Worm (Caenorhabditis elegans) whole organism, L1 larva: ENCODE results near the gene C27A2.12.

Experiments used
- C16A3.4 ChIP-seq: fragments of 150-350 bp; optimal IDR thresholded peaks from 2 replicates; lab custom pipeline; 2014; ENCODE audit warnings: missing biosample characterization, missing genetic modification characterization
- C34B4.2 ChIP-seq: sonication (generic microtip); optimal IDR thresholded peaks from 2 replicates; lab custom pipeline; 2017; ENCODE audit warnings: mild to moderate bottlenecking, missing genetic modification characterization, missing compliant biosample characterization
- F16B12.6 ChIP-seq: fragments of 150-350 bp; optimal IDR thresholded peaks from 2 replicates; lab custom pipeline; 2014; ENCODE audit warnings: missing biosample characterization, missing genetic modification characterization
- Y116A8C.19 ChIP-seq: sonication (generic microtip); optimal IDR thresholded peaks from 2 replicates; lab custom pipeline; 2016; ENCODE audit warnings: missing compliant biosample characterization, missing genetic modification characterization, borderline replicate concordance
- blmp-1 ChIP-seq: fragments of 150-350 bp; optimal IDR thresholded peaks from 2 replicates; lab custom pipeline; 2014; ENCODE audit warnings: missing biosample characterization, missing genetic modification characterization
- ceh-82 ChIP-seq, 3 experiments: fragments of 150-350 bp in 1 of 3; sonication (generic microtip) in 2 of 3; optimal IDR thresholded peaks; 2 replicates each; lab custom pipeline; 2014 to 2017; ENCODE audit warnings: missing biosample characterization in 3 of 3, missing genetic modification characterization in 3 of 3
- dpl-1 ChIP-seq, 3 experiments: fragments of 150-350 bp in 2 of 3; sonication (generic microtip) in 1 of 3; optimal IDR thresholded peaks; 2 replicates each; lab custom pipeline; 2014 to 2017; ENCODE audit warnings: missing biosample characterization in 3 of 3, missing genetic modification characterization in 3 of 3, missing genetic modification reagents in 3 of 3
- dsc-1 ChIP-seq: sonication (generic microtip); optimal IDR thresholded peaks from 2 replicates; lab custom pipeline; 2016; ENCODE audit warnings: mild to moderate bottlenecking, missing genetic modification characterization, missing compliant biosample characterization
- efl-1 ChIP-seq, 4 experiments: fragments of 150-350 bp; optimal IDR thresholded peaks in 3 of 4; peaks in 1 of 4; 1 replicate in 1 of 4; 2 replicates in 3 of 4; lab custom pipeline; 2014; ENCODE audit warnings: missing biosample characterization in 2 of 4, missing genetic modification characterization in 2 of 4, missing genetic modification reagents in 2 of 4
- elt-2 ChIP-seq: sonication (generic microtip); optimal IDR thresholded peaks from 2 replicates; lab custom pipeline; 2016; ENCODE audit warnings: missing genetic modification characterization, mild to moderate bottlenecking, inconsistent platforms, missing compliant biosample characterization, missing genetic modification reagents
- elt-3 ChIP-seq, 6 experiments: fragments of 150-350 bp in 1 of 6; sonication (generic microtip); optimal IDR thresholded peaks; 2 replicates each; lab custom pipeline; 2017 to 2018; ENCODE audit warnings: missing biosample characterization in 6 of 6, missing genetic modification characterization in 6 of 6, inconsistent platforms in 1 of 6
- fkh-8 ChIP-seq: sonication (generic microtip); optimal IDR thresholded peaks from 2 replicates; lab custom pipeline; 2016; ENCODE audit warnings: mild to moderate bottlenecking, missing genetic modification characterization, missing compliant biosample characterization
- fos-1 ChIP-seq: fragments of 150-350 bp; optimal IDR thresholded peaks from 2 replicates; lab custom pipeline; 2014; ENCODE audit warnings: missing biosample characterization, missing genetic modification characterization
- grh-1 ChIP-seq: fragments of 200-800 bp; sonication (Bioruptor generic); IDR thresholded peaks from 2 replicates; pipeline ENCODE4 v1.3.6; 2022; ENCODE audit warnings: missing genetic modification reagents, missing genetic modification characterization, missing compliant biosample characterization
- hlh-4 ChIP-seq: sonication (generic microtip); optimal IDR thresholded peaks from 2 replicates; lab custom pipeline; 2016; ENCODE audit warnings: mild to moderate bottlenecking, missing genetic modification characterization, missing compliant biosample characterization
- lin-14 ChIP-seq: fragments of 200-800 bp; sonication (Bioruptor generic); optimal IDR thresholded peaks from 2 replicates; lab custom pipeline; 2018; ENCODE audit warnings: mild to moderate bottlenecking, missing genetic modification characterization, moderate library complexity, missing compliant biosample characterization
- lin-35 ChIP-seq, 2 experiments: fragments of 150-350 bp; optimal IDR thresholded peaks; 2 replicates each; lab custom pipeline; 2014; ENCODE audit warnings: missing biosample characterization in 2 of 2, missing genetic modification characterization in 2 of 2, missing genetic modification reagents in 2 of 2
- lsy-2 ChIP-seq, 2 experiments: fragments of 150-350 bp; optimal IDR thresholded peaks; 2 replicates each; lab custom pipeline; 2014; ENCODE audit warnings: missing biosample characterization in 2 of 2, missing genetic modification characterization in 2 of 2
- mdl-1 ChIP-seq, 2 experiments: fragments of 150-350 bp; optimal IDR thresholded peaks; 2 replicates each; lab custom pipeline; 2014 to 2017; ENCODE audit warnings: missing biosample characterization in 2 of 2, missing genetic modification characterization in 2 of 2, inconsistent platforms in 1 of 2
- mep-1 ChIP-seq: fragments of 150-350 bp; optimal IDR thresholded peaks from 2 replicates; lab custom pipeline; 2014; ENCODE audit warnings: missing biosample characterization, missing genetic modification characterization
- nhr-11 ChIP-seq: fragments of 150-350 bp; optimal IDR thresholded peaks from 2 replicates; lab custom pipeline; 2014; ENCODE audit warnings: missing biosample characterization, missing genetic modification characterization
- nhr-19 ChIP-seq: fragments of 200-800 bp; sonication (Bioruptor generic); conservative IDR thresholded peaks from 2 replicates; pipeline ENCODE4 v1.3.6; 2022; ENCODE audit warnings: missing genetic modification characterization, missing compliant biosample characterization
- nhr-20 ChIP-seq: sonication (generic microtip); optimal IDR thresholded peaks from 2 replicates; lab custom pipeline; 2016; ENCODE audit warnings: mild to moderate bottlenecking, missing genetic modification characterization, missing compliant biosample characterization
- nhr-47 ChIP-seq: sonication (generic microtip); optimal IDR thresholded peaks from 2 replicates; lab custom pipeline; 2016; ENCODE audit warnings: mild to moderate bottlenecking, missing genetic modification characterization, moderate library complexity, missing compliant biosample characterization
- nhr-71 ChIP-seq: sonication (generic microtip); optimal IDR thresholded peaks from 2 replicates; lab custom pipeline; 2016; ENCODE audit warnings: mild to moderate bottlenecking, missing genetic modification characterization, moderate library complexity, missing compliant biosample characterization
- nhr-77 ChIP-seq: fragments of 150-350 bp; optimal IDR thresholded peaks from 2 replicates; lab custom pipeline; 2014; ENCODE audit warnings: missing biosample characterization, missing genetic modification characterization
- nhr-85 ChIP-seq: sonication (generic microtip); peaks from one replicate; lab custom pipeline; 2016; ENCODE audit warnings: missing genetic modification characterization, inconsistent platforms, missing compliant biosample characterization
- rnt-1 ChIP-seq: sonication (generic microtip); optimal IDR thresholded peaks from 2 replicates; lab custom pipeline; 2016; ENCODE audit warnings: mild to moderate bottlenecking, missing genetic modification characterization, moderate library complexity, missing compliant biosample characterization
- skn-1 ChIP-seq: fragments of 150-350 bp; optimal IDR thresholded peaks from 2 replicates; lab custom pipeline; 2014; ENCODE audit warnings: missing biosample characterization, missing genetic modification characterization
- snpc-4 ChIP-seq: fragments of 150-350 bp; optimal IDR thresholded peaks from 2 replicates; lab custom pipeline; 2014; ENCODE audit warnings: missing biosample characterization, missing genetic modification characterization
- snu-23 ChIP-seq: sonication (generic microtip); optimal IDR thresholded peaks from 2 replicates; lab custom pipeline; 2016; ENCODE audit warnings: missing genetic modification characterization, missing compliant biosample characterization
- swsn-7 ChIP-seq: sonication (generic microtip); optimal IDR thresholded peaks from 2 replicates; lab custom pipeline; 2016; ENCODE audit warnings: missing genetic modification characterization, missing compliant biosample characterization
- tbx-2 ChIP-seq: sonication (generic microtip); optimal IDR thresholded peaks from 2 replicates; lab custom pipeline; 2016; ENCODE audit warnings: missing genetic modification characterization, missing compliant biosample characterization
- unc-130 ChIP-seq: fragments of 150-350 bp; optimal IDR thresholded peaks from 2 replicates; lab custom pipeline; 2017; ENCODE audit warnings: missing biosample characterization, missing genetic modification characterization, inconsistent platforms
- unc-30 ChIP-seq: sonication (generic microtip); optimal IDR thresholded peaks from 2 replicates; lab custom pipeline; 2017; ENCODE audit warnings: missing biosample characterization, missing genetic modification characterization
- unc-86 ChIP-seq: sonication (generic microtip); optimal IDR thresholded peaks from 2 replicates; lab custom pipeline; 2016; ENCODE audit warnings: missing genetic modification characterization, missing compliant biosample characterization
- unc-98 ChIP-seq: fragments of 200-800 bp; sonication (Bioruptor generic); IDR thresholded peaks from 2 replicates; pipeline ENCODE4 v1.3.6; 2022; ENCODE audit warnings: missing genetic modification characterization, missing compliant biosample characterization
- xbp-1 ChIP-seq: sonication (generic microtip); optimal IDR thresholded peaks from 2 replicates; lab custom pipeline; 2016; ENCODE audit warnings: missing genetic modification characterization, missing compliant biosample characterization
- zip-4 ChIP-seq: fragments of 200-800 bp; sonication (Bioruptor generic); optimal IDR thresholded peaks from 2 replicates; lab custom pipeline; 2018; ENCODE audit warnings: mild to moderate bottlenecking, missing genetic modification characterization, moderate library complexity, missing compliant biosample characterization

Gene C27A2.12

DNA sequence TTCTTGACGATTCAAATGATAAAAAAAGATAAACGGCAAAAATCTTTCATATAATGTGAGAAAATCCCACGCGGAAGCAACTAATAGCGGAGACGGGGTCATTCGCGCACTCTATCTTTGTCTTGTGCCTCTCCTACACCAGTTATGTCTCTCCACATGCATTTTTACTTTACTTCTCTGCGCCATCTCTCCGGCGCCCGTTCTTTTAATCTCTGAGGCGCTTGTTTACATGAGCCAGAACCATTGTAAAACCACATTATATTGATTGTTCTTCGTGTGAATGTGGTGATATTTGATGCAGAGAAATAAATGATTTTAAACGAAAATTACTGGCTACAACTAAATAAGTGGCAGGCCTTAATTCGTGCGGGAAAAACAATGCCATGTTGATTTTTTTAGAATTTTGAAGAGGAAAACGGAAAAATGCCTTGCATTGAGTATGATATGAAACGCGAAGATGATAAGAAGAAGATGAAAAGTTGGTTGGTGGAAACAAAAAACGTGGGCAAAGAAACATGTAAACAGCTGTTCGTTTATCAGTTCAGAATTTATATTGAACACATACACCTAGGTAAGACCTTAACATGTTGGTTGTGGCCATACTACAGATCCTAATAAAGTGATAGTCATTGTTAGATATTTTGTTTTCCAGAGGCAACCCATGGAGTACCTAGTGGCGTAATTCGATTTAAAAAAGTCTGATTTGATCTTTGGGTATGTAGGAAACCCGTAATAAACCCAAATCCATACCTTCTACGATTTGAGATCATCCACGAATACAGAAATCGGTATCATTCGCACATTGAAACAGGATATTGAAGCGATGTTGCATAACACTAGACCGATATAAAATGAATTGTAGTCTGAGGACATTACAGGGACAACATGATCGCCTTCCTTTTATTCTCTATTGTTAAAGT is 34.7 kb upstream of the C27A2.12 start, which contains the start of gene C04G6.2:
C04G6.2 (plus strand) TSS at position 870 of the 920 bp plus-strand sequence.
- TF ChIP-seq unc-98 (GFP tag; lab: Robert Waterston, UW), result no peak
- peak; percentile 94 for TF ChIP-seq lin-14 (GFP tag; lab: Kevin White, UChicago)
- TF ChIP-seq nhr-11 (tag; lab: Kevin White, UChicago), result no peak
- peak; percentile 72 for TF ChIP-seq nhr-71 (tag; lab: Kevin White, UChicago)
- peak; percentile 69 for TF ChIP-seq blmp-1 (tag; lab: Kevin White, UChicago)
- TF ChIP-seq nhr-20 (tag; lab: Kevin White, UChicago), result peak; percentile 74
- peak; percentile 65 for TF ChIP-seq tbx-2
- peak; percentile 41 for TF ChIP-seq fkh-8 (tag; lab: Kevin White, UChicago)
- TF ChIP-seq C34B4.2 (tag; lab: Kevin White, UChicago), result no peak
- peak; percentile 16 for TF ChIP-seq unc-86 (tag; lab: Kevin White, UChicago)
- peak; percentile 45 for TF ChIP-seq nhr-47
- peak; percentile 53 for TF ChIP-seq mep-1 (tag; lab: Kevin White, UChicago)
- TF ChIP-seq skn-1 (tag; lab: Kevin White, UChicago), result peak; percentile 32
- TF ChIP-seq ceh-82 (tag; optimal IDR thresholded peaks at IDR 0.05; lab: Kevin White, UChicago), result peak in 2 of 3 experiments; percentile 16 to 45
- peak; percentile 47 for TF ChIP-seq rnt-1 (tag; lab: Kevin White, UChicago)
- no peak for TF ChIP-seq C16A3.4 (tag; lab: Kevin White, UChicago)
- TF ChIP-seq elt-3 (tag; optimal IDR thresholded peaks at IDR 0.05; lab: Kevin White, UChicago), result peak in 1 of 6 experiments; percentile 46
- peak; percentile 52 to 65 for TF ChIP-seq efl-1 (optimal IDR thresholded peaks at IDR 0.05; lab: Kevin White, UChicago)
- peak; percentile 31 to 94 for TF ChIP-seq efl-1 (GFP tag; optimal IDR thresholded peaks at IDR 0.05 in 1 of 2; lab: Kevin White, UChicago)
- TF ChIP-seq grh-1 (GFP tag; lab: Robert Waterston, UW), result no peak
- peak; percentile 10 to 56 (median 35) for TF ChIP-seq dpl-1 (GFP tag; optimal IDR thresholded peaks at IDR 0.05; lab: Kevin White, UChicago)
- peak; percentile 32 for TF ChIP-seq nhr-77
- TF ChIP-seq snpc-4 (tag; lab: Kevin White, UChicago), result peak; percentile 29
- no peak for TF ChIP-seq hlh-4 (tag; lab: Kevin White, UChicago)
- TF ChIP-seq xbp-1 (tag; lab: Kevin White, UChicago), result peak; percentile 11
- no peak; the same call in none of the 2 replicates for TF ChIP-seq nhr-19
- peak; percentile 37 to 45 for TF ChIP-seq lin-35 (GFP tag; optimal IDR thresholded peaks at IDR 0.05; lab: Kevin White, UChicago)
- TF ChIP-seq F16B12.6 (tag; lab: Kevin White, UChicago), result peak; percentile 24
- peak in 1 of 2 experiments; percentile 74 for TF ChIP-seq mdl-1 (tag; optimal IDR thresholded peaks at IDR 0.05; lab: Kevin White, UChicago)
- peak; percentile 18 for TF ChIP-seq dsc-1 (tag; lab: Kevin White, UChicago)
- TF ChIP-seq nhr-85 (tag; lab: Kevin White, UChicago), result peak; percentile 67
- TF ChIP-seq fos-1 (tag; lab: Kevin White, UChicago), result peak; percentile 30
- TF ChIP-seq zip-4 (GFP tag; lab: Kevin White, UChicago), result no peak
- peak; percentile 44 to 62 for TF ChIP-seq lsy-2 (tag; optimal IDR thresholded peaks at IDR 0.05; lab: Kevin White, UChicago)
- peak; percentile 29 for TF ChIP-seq unc-130 (tag; lab: Kevin White, UChicago)
- TF ChIP-seq unc-30, result no peak
- peak; percentile 40 for TF ChIP-seq swsn-7 (tag; lab: Kevin White, UChicago)
- TF ChIP-seq Y116A8C.19 (tag; lab: Kevin White, UChicago), result no peak
- peak; percentile 73 for TF ChIP-seq snu-23 (GFP tag; lab: Kevin White, UChicago)
- peak; percentile 78 for TF ChIP-seq elt-2
- TF ChIP-seq, all 84 proteins: peak for 29
